Worm (Caenorhabditis elegans) whole organism, L2 larva: ENCODE measurements around the gene fipr-13.
A peak's percentile ranks its signal among the peaks of the same experiment; 100 is the strongest.

Experiments used
- C34F6.9 ChIP-seq: fragments of 150-350 bp; optimal IDR thresholded peaks from 2 replicates; lab custom pipeline; 2014; ENCODE audit warnings: missing biosample characterization, missing genetic modification characterization
- F13H6.1 ChIP-seq: sonication (generic microtip); optimal IDR thresholded peaks from 2 replicates; lab custom pipeline; 2016; ENCODE audit warnings: missing genetic modification characterization, missing compliant biosample characterization
- Y55F3AM.14 ChIP-seq: fragments of 200-800 bp; sonication (Bioruptor generic); optimal IDR thresholded peaks from 2 replicates; lab custom pipeline; 2018; ENCODE audit warnings: mild to moderate bottlenecking, missing genetic modification characterization, missing compliant biosample characterization
- ZK546.5 ChIP-seq: sonication (generic microtip); optimal IDR thresholded peaks from 2 replicates; lab custom pipeline; 2017; ENCODE audit warnings: missing biosample characterization, missing genetic modification characterization
- alr-1 ChIP-seq: fragments of 150-350 bp; optimal IDR thresholded peaks from 2 replicates; lab custom pipeline; 2014; ENCODE audit warnings: missing biosample characterization, missing genetic modification characterization
- aly-2 ChIP-seq: fragments of 150-350 bp; optimal IDR thresholded peaks from 2 replicates; lab custom pipeline; 2014; ENCODE audit warnings: missing biosample characterization, missing genetic modification characterization
- ama-1 ChIP-seq: fragments of 150-350 bp; optimal IDR thresholded peaks from 2 replicates; lab custom pipeline; 2018; ENCODE audit warnings: inconsistent platforms
- blmp-1 ChIP-seq: sonication (generic microtip); optimal IDR thresholded peaks from 2 replicates; lab custom pipeline; 2017; ENCODE audit warnings: missing genetic modification characterization, mild to moderate bottlenecking, missing compliant biosample characterization, antibody characterized with exemption, moderate library complexity; ENCODE audit not compliant: insufficient read depth
- ceh-16 ChIP-seq: fragments of 150-350 bp; optimal IDR thresholded peaks from 2 replicates; lab custom pipeline; 2014; ENCODE audit warnings: missing biosample characterization, missing genetic modification characterization
- ceh-82 ChIP-seq: fragments of 150-350 bp; optimal IDR thresholded peaks from 2 replicates; lab custom pipeline; 2014; ENCODE audit warnings: missing biosample characterization, missing genetic modification characterization
- crh-2 ChIP-seq: sonication (generic microtip); optimal IDR thresholded peaks from 2 replicates; lab custom pipeline; 2017; ENCODE audit warnings: missing biosample characterization, missing genetic modification characterization
- dmd-4 ChIP-seq: sonication (generic microtip); optimal IDR thresholded peaks from 2 replicates; lab custom pipeline; 2017; ENCODE audit warnings: missing biosample characterization, missing genetic modification characterization
- egl-27 ChIP-seq: sonication (generic microtip); optimal IDR thresholded peaks from 3 replicates; lab custom pipeline; 2017; ENCODE audit warnings: missing biosample characterization, missing genetic modification reagents, missing genetic modification characterization
- fos-1 ChIP-seq: fragments of 150-350 bp; optimal IDR thresholded peaks from 2 replicates; lab custom pipeline; 2014; ENCODE audit warnings: missing biosample characterization, missing genetic modification characterization
- gmeb-1 ChIP-seq: fragments of 150-350 bp; optimal IDR thresholded peaks from 2 replicates; lab custom pipeline; 2014; ENCODE audit warnings: missing biosample characterization, missing genetic modification characterization
- lin-11 ChIP-seq: fragments of 150-350 bp; sonication (generic microtip); optimal IDR thresholded peaks from 2 replicates; lab custom pipeline; 2014; ENCODE audit warnings: missing biosample characterization, missing genetic modification characterization, inconsistent platforms, mixed read lengths
- lin-13 ChIP-seq: fragments of 150-350 bp; optimal IDR thresholded peaks from 2 replicates; lab custom pipeline; 2014; ENCODE audit warnings: missing biosample characterization, missing genetic modification reagents, missing genetic modification characterization
- lsy-2 ChIP-seq, 2 experiments: fragments of 150-350 bp in 1 of 2; sonication (generic microtip) in 1 of 2; optimal IDR thresholded peaks; 2 replicates each; lab custom pipeline; 2014 to 2017; ENCODE audit warnings: missing biosample characterization in 2 of 2, missing genetic modification characterization in 2 of 2
- mbf-1 ChIP-seq: sonication (generic microtip); optimal IDR thresholded peaks from 2 replicates; lab custom pipeline; 2017; ENCODE audit warnings: missing biosample characterization, missing genetic modification characterization
- mdl-1 ChIP-seq, 2 experiments: fragments of 150-350 bp in 1 of 2; sonication (generic microtip) in 1 of 2; optimal IDR thresholded peaks; 2 replicates each; lab custom pipeline; 2017; ENCODE audit warnings: missing biosample characterization in 2 of 2, missing genetic modification characterization in 2 of 2
- nhr-10 ChIP-seq: sonication (generic microtip); optimal IDR thresholded peaks from 2 replicates; lab custom pipeline; 2017; ENCODE audit warnings: missing biosample characterization, missing genetic modification characterization
- nhr-11 ChIP-seq: fragments of 150-350 bp; optimal IDR thresholded peaks from 2 replicates; lab custom pipeline; 2014; ENCODE audit warnings: missing biosample characterization, missing genetic modification characterization
- nhr-12 ChIP-seq: fragments of 150-350 bp; optimal IDR thresholded peaks from 2 replicates; lab custom pipeline; 2014; ENCODE audit warnings: missing biosample characterization, missing genetic modification characterization
- nhr-129 ChIP-seq: fragments of 150-350 bp; optimal IDR thresholded peaks from 2 replicates; lab custom pipeline; 2014; ENCODE audit warnings: missing biosample characterization, missing genetic modification characterization
- nhr-21 ChIP-seq: fragments of 150-350 bp; optimal IDR thresholded peaks from 2 replicates; lab custom pipeline; 2014; ENCODE audit warnings: missing biosample characterization, missing genetic modification characterization
- nhr-23 ChIP-seq: fragments of 150-350 bp; optimal IDR thresholded peaks from 2 replicates; lab custom pipeline; 2014; ENCODE audit warnings: missing biosample characterization, missing genetic modification reagents, missing genetic modification characterization
- nhr-25 ChIP-seq: fragments of 150-350 bp; sonication (generic microtip); optimal IDR thresholded peaks from 3 replicates; lab custom pipeline; 2014; ENCODE audit warnings: missing biosample characterization, missing genetic modification characterization
- nhr-6 ChIP-seq: fragments of 150-350 bp; optimal IDR thresholded peaks from 2 replicates; lab custom pipeline; 2014; ENCODE audit warnings: missing biosample characterization, missing genetic modification characterization
- peb-1 ChIP-seq: fragments of 150-350 bp; optimal IDR thresholded peaks from 2 replicates; lab custom pipeline; 2014; ENCODE audit warnings: missing biosample characterization, missing genetic modification characterization
- sem-4 ChIP-seq: fragments of 150-350 bp; optimal IDR thresholded peaks from 2 replicates; lab custom pipeline; 2014; ENCODE audit warnings: missing biosample characterization, missing genetic modification reagents, missing genetic modification characterization
- skn-1 ChIP-seq: sonication (generic microtip); optimal IDR thresholded peaks from 2 replicates; lab custom pipeline; 2017; ENCODE audit warnings: missing biosample characterization, missing genetic modification characterization
- sma-3 ChIP-seq: sonication (generic microtip); optimal IDR thresholded peaks from 2 replicates; lab custom pipeline; 2016; ENCODE audit warnings: missing genetic modification reagents, missing genetic modification characterization, missing compliant biosample characterization
- sma-9 ChIP-seq, 2 experiments: fragments of 150-350 bp in 1 of 2; sonication (generic microtip) in 1 of 2; optimal IDR thresholded peaks; 2 replicates each; lab custom pipeline; 2014 to 2016; ENCODE audit warnings: missing genetic modification characterization in 2 of 2, mild to moderate bottlenecking in 1 of 2, missing biosample characterization in 1 of 2, missing compliant biosample characterization in 1 of 2, missing genetic modification reagents in 1 of 2, moderate library complexity in 1 of 2
- snpc-4 ChIP-seq: fragments of 150-350 bp; optimal IDR thresholded peaks from 2 replicates; lab custom pipeline; 2014; ENCODE audit warnings: missing biosample characterization, missing genetic modification characterization
- unc-55 ChIP-seq: fragments of 150-350 bp; sonication (generic microtip); optimal IDR thresholded peaks from 3 replicates; lab custom pipeline; 2014; ENCODE audit warnings: missing biosample characterization, missing genetic modification reagents, missing genetic modification characterization
- unc-62 ChIP-seq: fragments of 150-350 bp; optimal IDR thresholded peaks from 2 replicates; lab custom pipeline; 2014; ENCODE audit warnings: missing biosample characterization, missing genetic modification reagents, missing genetic modification characterization
- zag-1 ChIP-seq: fragments of 150-350 bp; optimal IDR thresholded peaks from 2 replicates; lab custom pipeline; 2014; ENCODE audit warnings: missing biosample characterization, missing genetic modification characterization
- ztf-11 ChIP-seq: sonication (generic microtip); optimal IDR thresholded peaks from 2 replicates; lab custom pipeline; 2017; ENCODE audit warnings: missing biosample characterization, missing genetic modification characterization
- ztf-4 ChIP-seq: fragments of 150-350 bp; optimal IDR thresholded peaks from 2 replicates; lab custom pipeline; 2014; ENCODE audit warnings: missing biosample characterization, missing genetic modification characterization

fipr-13 gene

ce11 chrV:10042254-10042653, 22.1 kb upstream of the fipr-13 start (continued):
- TF ChIP-seq peb-1 (no peak), nhr-129 (tag; lab: Kevin White, UChicago) (peak; percentile 80), snpc-4 (tag; lab: Kevin White, UChicago) (no peak), nhr-12 (tag; lab: Kevin White, UChicago) (no peak), nhr-23 (tag; lab: Kevin White, UChicago) (no peak), egl-27 (tag; lab: Kevin White, UChicago) (peak; percentile 71), aly-2 (tag; lab: Kevin White, UChicago) (no peak), mbf-1 (tag; lab: Kevin White, UChicago) (no peak), ceh-16 (tag; lab: Kevin White, UChicago) (no peak), ztf-11 (tag; lab: Kevin White, UChicago) (no peak), sma-3 (peak; percentile 53), fos-1 (tag; lab: Kevin White, UChicago) (peak; percentile 46)

- TF ChIP-seq F13H6.1 (peak; percentile 81), Y55F3AM.14 (GFP tag; lab: Kevin White, UChicago) (peak; percentile 20), crh-2 (tag; lab: Kevin White, UChicago) (peak; percentile 70), zag-1 (tag; lab: Kevin White, UChicago) (no peak), lsy-2 (tag; optimal IDR thresholded peaks at IDR 0.05; lab: Kevin White, UChicago) (peak in 1 of 2 experiments; percentile 83), snpc-4 (tag; lab: Kevin White, UChicago) (no peak), nhr-6 (tag; lab: Kevin White, UChicago) (peak; percentile 83), egl-27 (tag; lab: Kevin White, UChicago) (peak; percentile 63), C34F6.9 (tag; lab: Kevin White, UChicago) (peak; percentile 48), mdl-1 (tag; optimal IDR thresholded peaks at IDR 0.05; lab: Kevin White, UChicago) (peak; percentile 48 to 50), nhr-12 (tag; lab: Kevin White, UChicago) (no peak), nhr-21 (tag; lab: Kevin White, UChicago) (peak; percentile 72), nhr-129 (tag; lab: Kevin White, UChicago) (peak; percentile 78), aly-2 (tag; lab: Kevin White, UChicago) (no peak), ztf-11 (tag; lab: Kevin White, UChicago) (no peak), nhr-11 (tag; lab: Kevin White, UChicago) (no peak), blmp-1 (tag; lab: Kevin White, UChicago) (peak; percentile 87), mbf-1 (tag; lab: Kevin White, UChicago) (no peak), ceh-16 (tag; lab: Kevin White, UChicago) (no peak), nhr-10 (tag; lab: Kevin White, UChicago) (no peak), skn-1 (no peak), ztf-4 (tag; lab: Kevin White, UChicago) (no peak), gmeb-1 (tag; lab: Kevin White, UChicago) (peak; percentile 58), lin-11 (tag; lab: Kevin White, UChicago) (no peak), fos-1 (tag; lab: Kevin White, UChicago) (peak; percentile 56), nhr-23 (tag; lab: Kevin White, UChicago) (no peak), ZK546.5 (tag; lab: Kevin White, UChicago) (no peak), sem-4 (tag; lab: Kevin White, UChicago) (peak; percentile 82), peb-1 (no peak), nhr-25 (tag; lab: Kevin White, UChicago) (peak; percentile 87), unc-55 (GFP tag; lab: Kevin White, UChicago) (peak; percentile 74), ceh-82 (no peak), ama-1 (no peak), alr-1 (tag; lab: Kevin White, UChicago) (no peak), lin-13 (peak; percentile 31), sma-9 (GFP tag; optimal IDR thresholded peaks at IDR 0.05; lab: Kevin White, UChicago) (peak; percentile 93), sma-9 (tag; optimal IDR thresholded peaks at IDR 0.05; lab: Kevin White, UChicago) (no peak), dmd-4 (tag; lab: Kevin White, UChicago) (no peak), sma-3 (peak; percentile 86)
Measured at ce11 chrV:10043234-10043796, 21.0 kb upstream of the fipr-13 start, which contains the start of gene T06E8.8. T06E8.8 (plus strand) TSS chrV:10043746.

DNA sequence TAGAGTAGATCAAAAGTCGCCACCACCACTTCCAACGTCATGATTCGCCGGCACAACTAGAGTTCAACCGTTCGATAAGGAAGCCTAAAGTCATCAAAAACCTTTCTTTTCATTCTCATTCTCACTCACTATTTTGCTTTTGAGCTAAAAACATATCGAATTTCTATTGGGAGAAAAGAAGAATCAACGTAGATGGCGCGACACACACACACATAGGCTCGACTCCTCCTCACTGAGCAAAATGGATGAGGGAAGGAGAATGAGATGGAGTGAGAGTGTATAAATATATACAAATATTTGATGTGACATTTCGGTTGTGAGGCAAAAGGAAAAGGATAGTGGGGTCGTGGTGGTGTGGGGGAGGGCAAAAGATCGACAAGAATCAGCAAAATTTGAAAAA, 19.6 kb upstream of the fipr-13 start:
- TF ChIP-seq F13H6.1 (peak; percentile 30), unc-62 (GFP tag; lab: Kevin White, UChicago) (no peak), snpc-4 (tag; lab: Kevin White, UChicago) (no peak), sma-3 (no peak), ceh-82 (no peak), nhr-11 (tag; lab: Kevin White, UChicago) (no peak), gmeb-1 (tag; lab: Kevin White, UChicago) (no peak)
